Fruit fly (Drosophila melanogaster): ENCODE measurements around the gene Or10a.

DNA sequence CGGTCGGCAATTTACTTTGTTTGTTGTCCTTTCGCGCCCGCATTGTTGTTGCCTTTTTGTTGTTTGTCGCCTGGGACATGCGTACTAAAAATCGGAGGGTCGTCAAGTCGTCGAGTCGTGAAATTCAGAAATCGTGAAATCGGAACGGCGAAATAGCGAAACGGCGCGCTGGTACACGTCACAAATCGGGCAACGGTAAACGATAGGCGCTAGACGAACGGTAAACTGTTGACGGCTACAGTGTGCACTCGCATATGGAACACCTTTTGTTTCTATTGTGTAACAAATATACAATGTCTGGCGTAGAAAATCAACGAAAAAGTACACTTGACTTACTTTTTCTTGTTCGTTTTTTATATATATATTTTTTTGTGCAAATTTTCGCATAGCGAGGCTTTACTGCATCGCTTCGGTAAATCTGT lies 33.2 kb downstream of the Or10a start:
- no peak for TF ChIP-seq usp (GFP tag; optimal IDR thresholded peaks at IDR 0.05)
- TF ChIP-seq CG8478 (optimal IDR thresholded peaks at IDR 0.05), result no peak
- TF ChIP-seq EcR (GFP tag; optimal IDR thresholded peaks at IDR 0.05), result no peak
- TF ChIP-seq pan (optimal IDR thresholded peaks at IDR 0.05), result no peak
- no peak for TF ChIP-seq psq (optimal IDR thresholded peaks at IDR 0.05)
- no peak for TF ChIP-seq Dll (optimal IDR thresholded peaks at IDR 0.05)
